Worm (Caenorhabditis elegans): Measurements from ENCODE around the gene tdo-2.
A peak's percentile ranks its signal among the peaks of the same experiment; 100 is the strongest.

Gene tdo-2

DNA sequence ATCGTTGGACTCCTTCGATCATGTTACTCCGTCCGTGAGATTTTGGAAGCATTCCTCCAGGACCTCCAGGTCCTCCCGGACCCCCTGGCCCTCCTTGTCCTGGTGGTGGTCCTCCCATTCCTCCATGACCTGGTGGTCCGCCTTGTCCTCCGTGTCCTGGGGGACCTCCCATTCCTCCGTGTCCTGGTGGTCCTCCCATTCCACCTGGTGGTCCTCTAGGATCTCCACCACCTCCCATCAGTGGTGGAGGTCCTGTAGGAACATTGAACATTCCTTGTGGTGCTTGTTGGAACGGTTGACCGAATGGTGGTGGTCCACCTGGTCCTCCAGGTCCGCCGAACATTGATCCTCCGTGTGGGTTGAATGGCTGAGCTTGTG lies 34.1 kb upstream of the tdo-2 start:
- TF ChIP-seq tra-4 (tag; optimal IDR thresholded peaks at IDR 0.05): no peak
- TF ChIP-seq ceh-36 (tag; optimal IDR thresholded peaks at IDR 0.05): no peak
- no peak for TF ChIP-seq B0310.2 (tag; optimal IDR thresholded peaks at IDR 0.05)
- TF ChIP-seq scrt-1 (GFP tag; IDR thresholded peaks at IDR 0.05): no peak
- no peak for TF ChIP-seq sea-1 (GFP tag; conservative IDR thresholded peaks at IDR 0.05)
- TF ChIP-seq tbx-11 (GFP tag; IDR thresholded peaks at IDR 0.05): 0 out of 2 replicates have a peak, but pooled peaks have one; percentile 21
- no peak for TF ChIP-seq hmg-4 (GFP tag; optimal IDR thresholded peaks at IDR 0.05)
- peak; percentile 2 for TF ChIP-seq ceh-13 (GFP tag; optimal IDR thresholded peaks at IDR 0.05)

DNA sequence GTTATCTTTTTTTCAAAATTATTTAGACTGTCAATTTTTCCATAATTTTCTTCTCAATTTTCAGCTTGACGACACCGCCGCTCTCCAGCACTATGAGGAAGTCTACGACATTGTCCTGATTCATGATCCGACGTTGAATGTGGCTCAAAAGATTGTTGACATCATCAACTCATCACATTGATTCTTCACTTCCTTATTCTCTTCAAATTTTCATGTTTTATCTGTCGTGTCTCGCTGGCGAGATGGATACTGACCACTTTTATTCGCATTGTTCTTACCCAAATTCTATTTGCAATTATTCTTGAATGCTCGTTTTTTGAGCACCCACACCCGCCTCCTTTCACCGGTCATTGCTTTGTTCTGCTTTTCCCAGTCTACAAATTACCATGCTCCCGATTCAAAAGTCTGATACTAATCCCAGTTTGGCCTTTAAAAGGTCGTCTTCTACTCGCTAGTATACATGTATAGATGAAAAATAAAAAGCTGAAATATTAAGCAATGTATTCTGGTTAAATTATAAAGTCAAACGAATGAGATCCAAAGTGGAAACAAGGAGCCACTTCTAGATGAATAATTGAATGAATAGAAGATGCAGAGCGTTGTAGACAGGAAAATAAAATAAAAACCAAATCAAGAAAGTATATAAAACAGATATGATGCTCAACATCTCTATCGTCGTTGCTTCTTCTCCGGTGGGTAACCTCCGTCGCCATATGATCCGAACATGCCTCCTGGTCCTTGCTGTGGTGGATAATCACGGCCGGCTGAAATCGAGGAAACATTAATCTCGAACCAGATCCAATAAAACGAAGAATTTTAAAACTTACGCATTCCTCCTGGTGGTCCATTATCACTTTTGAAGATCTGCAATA lies 33.5 kb upstream of the tdo-2 start:
- no peak for TF ChIP-seq aly-1 (tag; optimal IDR thresholded peaks at IDR 0.05)
- TF ChIP-seq hmbx-1 (tag; optimal IDR thresholded peaks at IDR 0.05): no peak
- TF ChIP-seq ceh-36 (tag; optimal IDR thresholded peaks at IDR 0.05): no peak
- TF ChIP-seq tbx-11 (GFP tag; IDR thresholded peaks at IDR 0.05): no peak
- TF ChIP-seq sea-1 (GFP tag; conservative IDR thresholded peaks at IDR 0.05): no peak
- no peak for TF ChIP-seq B0310.2 (tag; optimal IDR thresholded peaks at IDR 0.05)
- no peak for TF ChIP-seq scrt-1 (GFP tag; IDR thresholded peaks at IDR 0.05)
- no peak for TF ChIP-seq tra-4 (tag; optimal IDR thresholded peaks at IDR 0.05)
- TF ChIP-seq hnd-1 (tag; optimal IDR thresholded peaks at IDR 0.05): no peak
- TF ChIP-seq ets-7 (tag; optimal IDR thresholded peaks at IDR 0.05): no peak
- TF ChIP-seq hmg-4 (GFP tag; optimal IDR thresholded peaks at IDR 0.05): no peak

DNA sequence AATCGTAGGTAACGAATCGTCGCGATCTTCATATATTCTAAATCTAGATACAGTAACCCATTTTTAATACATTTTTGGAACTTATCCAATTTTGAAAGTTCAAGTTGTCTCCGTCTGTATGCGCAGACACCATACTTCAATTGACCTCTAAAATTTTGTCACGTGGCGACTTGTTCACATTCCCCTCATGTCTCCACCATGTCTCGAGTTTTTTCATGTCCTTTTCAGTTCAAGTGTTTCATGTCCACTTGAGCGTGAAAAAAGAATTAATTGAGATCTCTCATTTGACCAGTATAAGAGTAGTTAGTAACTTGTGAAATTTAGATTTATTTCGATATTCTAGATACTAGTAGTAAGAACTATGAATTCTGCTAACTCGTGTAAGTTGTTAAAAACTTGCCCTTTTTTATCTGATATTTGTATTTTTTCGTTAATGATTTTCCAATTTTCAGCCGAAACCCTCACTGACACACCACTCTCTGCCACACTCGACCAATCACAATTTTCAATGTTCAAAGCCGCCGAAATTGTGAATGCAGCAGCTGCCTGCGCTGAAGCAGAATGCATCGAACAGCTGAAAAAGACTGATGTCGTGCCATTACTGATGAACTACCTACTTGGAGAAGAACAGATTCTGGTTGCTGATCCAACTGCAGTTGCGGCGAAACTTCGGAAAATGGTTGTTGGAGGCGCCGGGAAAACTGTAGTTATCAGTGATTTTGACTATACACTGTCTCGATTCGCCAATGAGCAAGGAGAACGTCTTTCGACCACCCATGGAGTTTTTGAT lies 32.0 kb upstream of the tdo-2 start:
- TF ChIP-seq sea-1 (GFP tag; conservative IDR thresholded peaks at IDR 0.05) (no peak), ceh-13 (GFP tag; optimal IDR thresholded peaks at IDR 0.05) (no peak), ets-7 (tag; optimal IDR thresholded peaks at IDR 0.05) (no peak), ceh-36 (tag; optimal IDR thresholded peaks at IDR 0.05) (no peak), flt-1 (GFP tag; IDR thresholded peaks at IDR 0.05) (no peak), pes-1 (GFP tag; IDR thresholded peaks at IDR 0.05) (no peak), tra-4 (tag; optimal IDR thresholded peaks at IDR 0.05) (no peak), aly-1 (tag; optimal IDR thresholded peaks at IDR 0.05) (no peak), F13C5.2 (tag; optimal IDR thresholded peaks at IDR 0.05) (no peak), scrt-1 (GFP tag; IDR thresholded peaks at IDR 0.05) (no peak)

DNA sequence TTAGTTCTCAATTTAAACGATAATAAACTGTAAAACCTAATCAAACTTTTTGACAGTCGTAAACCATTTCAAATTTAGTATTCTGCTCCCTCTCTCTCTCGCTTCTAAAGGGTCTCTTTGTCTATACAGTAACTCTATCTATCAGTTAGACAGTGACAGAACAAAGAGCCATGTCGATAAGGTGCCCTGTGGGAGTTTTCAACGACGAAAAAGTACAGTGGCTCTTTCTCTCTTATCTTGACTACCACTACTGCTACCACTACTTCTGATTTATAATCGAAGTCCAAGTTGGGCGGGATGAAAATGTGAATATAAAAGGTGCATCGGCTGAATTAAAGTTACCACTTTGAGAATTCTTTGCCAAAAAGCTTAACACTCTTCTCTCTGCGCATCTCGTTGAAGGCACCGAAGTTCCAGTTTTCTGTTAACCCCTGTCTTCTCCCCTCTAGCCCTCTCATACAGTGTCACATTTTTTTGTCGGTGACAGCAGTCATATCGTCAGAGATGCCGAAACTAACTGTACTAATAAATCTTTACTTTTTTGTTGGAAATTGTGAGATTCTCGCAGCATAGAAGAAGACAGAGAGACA lies 31.1 kb upstream of the tdo-2 start:
- TF ChIP-seq pes-1 (GFP tag; IDR thresholded peaks at IDR 0.05): no peak
- no peak for TF ChIP-seq ceh-13 (GFP tag; optimal IDR thresholded peaks at IDR 0.05)
- TF ChIP-seq tra-4 (tag; optimal IDR thresholded peaks at IDR 0.05): no peak
- TF ChIP-seq hmg-4 (GFP tag; optimal IDR thresholded peaks at IDR 0.05): no peak
- no peak for TF ChIP-seq tbx-11 (GFP tag; IDR thresholded peaks at IDR 0.05)
- no peak for TF ChIP-seq hmbx-1 (tag; optimal IDR thresholded peaks at IDR 0.05)
- TF ChIP-seq F13C5.2 (tag; optimal IDR thresholded peaks at IDR 0.05): no peak
- no peak for TF ChIP-seq B0310.2 (tag; optimal IDR thresholded peaks at IDR 0.05)
- no peak for TF ChIP-seq flt-1 (GFP tag; IDR thresholded peaks at IDR 0.05)
- no peak for TF ChIP-seq scrt-1 (GFP tag; IDR thresholded peaks at IDR 0.05)
- TF ChIP-seq ama-1 (optimal IDR thresholded peaks at IDR 0.05): no peak
- TF ChIP-seq ets-7 (tag; optimal IDR thresholded peaks at IDR 0.05): no peak
- TF ChIP-seq sea-1 (GFP tag; conservative IDR thresholded peaks at IDR 0.05): no peak
- no peak for TF ChIP-seq ceh-36 (tag; optimal IDR thresholded peaks at IDR 0.05)
- TF ChIP-seq aly-1 (tag; optimal IDR thresholded peaks at IDR 0.05): no peak
- no peak for TF ChIP-seq tbx-37 (GFP tag; conservative IDR thresholded peaks at IDR 0.05)
- TF ChIP-seq hnd-1 (tag; optimal IDR thresholded peaks at IDR 0.05): no peak

DNA sequence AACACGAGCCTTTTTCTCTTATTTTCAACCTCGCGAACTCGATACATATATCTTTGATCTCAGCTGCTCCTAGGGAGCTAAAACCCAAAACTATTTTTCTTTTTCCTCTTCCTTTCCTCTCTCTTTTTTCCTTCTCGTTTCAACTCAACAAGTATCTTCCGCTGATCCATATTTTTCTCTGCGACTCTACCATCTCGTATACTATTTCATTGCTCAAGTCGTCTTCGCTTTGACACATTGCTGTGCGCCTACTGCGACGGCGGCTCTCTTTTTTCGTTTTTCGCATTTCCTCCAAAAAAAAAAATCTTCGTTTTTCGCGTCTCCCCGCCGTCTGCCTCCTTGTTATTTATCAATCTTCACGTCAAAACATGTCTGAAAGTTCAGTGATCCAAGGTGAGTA lies 30.1 kb upstream of the tdo-2 start:
- TF ChIP-seq scrt-1 (GFP tag; IDR thresholded peaks at IDR 0.05) (no peak), hmg-4 (GFP tag; optimal IDR thresholded peaks at IDR 0.05) (no peak), tbx-37 (GFP tag; conservative IDR thresholded peaks at IDR 0.05) (no peak), ceh-13 (GFP tag; optimal IDR thresholded peaks at IDR 0.05) (no peak), ets-7 (tag; optimal IDR thresholded peaks at IDR 0.05) (no peak), B0310.2 (tag; optimal IDR thresholded peaks at IDR 0.05) (no peak), F13C5.2 (tag; optimal IDR thresholded peaks at IDR 0.05) (no peak), pes-1 (GFP tag; IDR thresholded peaks at IDR 0.05) (no peak)

DNA sequence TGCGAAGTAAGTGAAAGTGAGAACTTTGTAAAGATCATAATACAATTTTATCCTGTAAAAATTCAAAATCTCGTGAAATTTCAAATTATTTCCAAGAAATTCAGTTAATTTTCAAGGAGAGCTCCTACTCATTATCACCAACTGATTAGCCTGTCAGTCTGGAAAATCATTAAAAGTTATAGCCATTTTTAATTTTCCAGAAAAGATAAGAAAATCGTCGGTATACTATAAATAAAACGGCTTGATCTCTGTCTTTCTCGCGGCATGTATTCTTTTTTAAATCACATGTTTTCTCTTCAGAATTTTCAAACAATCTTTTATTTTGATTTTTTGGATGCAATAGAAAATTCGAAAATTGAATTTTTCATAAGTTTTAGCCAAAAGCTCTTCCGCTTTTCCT lies 29.2 kb upstream of the tdo-2 start:
- no peak for TF ChIP-seq hmbx-1 (tag; optimal IDR thresholded peaks at IDR 0.05)
- TF ChIP-seq ceh-36 (tag; optimal IDR thresholded peaks at IDR 0.05): no peak
- no peak for TF ChIP-seq tbx-37 (GFP tag; conservative IDR thresholded peaks at IDR 0.05)
- no peak for TF ChIP-seq tra-4 (tag; optimal IDR thresholded peaks at IDR 0.05)
- TF ChIP-seq sea-1 (GFP tag; conservative IDR thresholded peaks at IDR 0.05): no peak
- no peak for TF ChIP-seq flt-1 (GFP tag; IDR thresholded peaks at IDR 0.05)
- TF ChIP-seq tbx-11 (GFP tag; IDR thresholded peaks at IDR 0.05): no peak
- no peak for TF ChIP-seq scrt-1 (GFP tag; IDR thresholded peaks at IDR 0.05)
- TF ChIP-seq hnd-1 (tag; optimal IDR thresholded peaks at IDR 0.05): no peak
- no peak for TF ChIP-seq aly-1 (tag; optimal IDR thresholded peaks at IDR 0.05)
- no peak for TF ChIP-seq ama-1 (optimal IDR thresholded peaks at IDR 0.05)
- TF ChIP-seq ets-7 (tag; optimal IDR thresholded peaks at IDR 0.05): no peak
- no peak for TF ChIP-seq B0310.2 (tag; optimal IDR thresholded peaks at IDR 0.05)
- TF ChIP-seq ceh-13 (GFP tag; optimal IDR thresholded peaks at IDR 0.05): no peak
- TF ChIP-seq F13C5.2 (tag; optimal IDR thresholded peaks at IDR 0.05): no peak
- no peak for TF ChIP-seq hmg-4 (GFP tag; optimal IDR thresholded peaks at IDR 0.05)
- TF ChIP-seq pes-1 (GFP tag; IDR thresholded peaks at IDR 0.05): no peak
